Worm (Caenorhabditis elegans): Measurements from ENCODE around the gene srlf-14.

ce11 chrIV:10864031-10864430 is 30.1 kb downstream of the srlf-14 start, which contains the start of gene nish-1:
- no peak for TF ChIP-seq snpc-4 (tag; optimal IDR thresholded peaks at IDR 0.05)
- no peak for TF ChIP-seq pha-4 (tag; optimal IDR thresholded peaks at IDR 0.05)
- no peak for TF ChIP-seq ceh-82 (tag; optimal IDR thresholded peaks at IDR 0.05)
- TF ChIP-seq mdl-1 (tag; optimal IDR thresholded peaks at IDR 0.05), result no peak
- no peak for TF ChIP-seq zag-1 (tag; optimal IDR thresholded peaks at IDR 0.05)
- TF ChIP-seq elt-1 (tag; optimal IDR thresholded peaks at IDR 0.05), result no peak
- TF ChIP-seq nhr-28 (tag; optimal IDR thresholded peaks at IDR 0.05), result no peak
- TF ChIP-seq nhr-11 (tag; optimal IDR thresholded peaks at IDR 0.05), result no peak
- no peak for TF ChIP-seq ama-1 (optimal IDR thresholded peaks at IDR 0.05)

Measured in whole organism, L3 larva.